Fruit fly (Drosophila melanogaster): Measurements from ENCODE around the gene CG1368.

dm6 chrX:14169068-14169642 is 5.4 kb upstream of the CG1368 start, which contains the start of gene CG12480:
- TF ChIP-seq CG9139 (GFP tag; optimal IDR thresholded peaks at IDR 0.05) = no peak
- no peak for TF ChIP-seq CG6163 (GFP tag; IDR thresholded peaks at IDR 0.05)
- TF ChIP-seq esn (GFP tag; optimal IDR thresholded peaks at IDR 0.05) = no peak
- no peak for TF ChIP-seq achi (GFP tag; optimal IDR thresholded peaks at IDR 0.05)
- TF ChIP-seq CG3032 (tag; optimal IDR thresholded peaks at IDR 0.05) = no peak
- TF ChIP-seq CG34406 (GFP tag; optimal IDR thresholded peaks at IDR 0.05) = no peak
- no peak for TF ChIP-seq lz (GFP tag; optimal IDR thresholded peaks at IDR 0.05)
